Worm (Caenorhabditis elegans) whole organism, L2 larva: Measurements from ENCODE around the gene F49C5.3.

Experiments
- ZK546.5 ChIP-seq: sonication (generic microtip); optimal IDR thresholded peaks from 2 replicates; lab custom pipeline; 2017; ENCODE audit warnings: missing biosample characterization, missing genetic modification characterization
- ama-1 ChIP-seq: fragments of 150-350 bp; optimal IDR thresholded peaks from 2 replicates; lab custom pipeline; 2018; ENCODE audit warnings: inconsistent platforms
- mdl-1 ChIP-seq, 2 experiments: fragments of 150-350 bp in 1 of 2; sonication (generic microtip) in 1 of 2; optimal IDR thresholded peaks; 2 replicates each; lab custom pipeline; 2017; ENCODE audit warnings: missing biosample characterization in 2 of 2, missing genetic modification characterization in 2 of 2
- nhr-77 ChIP-seq: fragments of 150-350 bp; optimal IDR thresholded peaks from 2 replicates; lab custom pipeline; 2014; ENCODE audit warnings: missing biosample characterization, missing genetic modification characterization
- skn-1 ChIP-seq: sonication (generic microtip); optimal IDR thresholded peaks from 2 replicates; lab custom pipeline; 2017; ENCODE audit warnings: missing biosample characterization, missing genetic modification characterization
- snpc-4 ChIP-seq: fragments of 150-350 bp; optimal IDR thresholded peaks from 2 replicates; lab custom pipeline; 2014; ENCODE audit warnings: missing biosample characterization, missing genetic modification characterization

ce11 chrII:12546413-12546812 is 10.1 kb downstream of the F49C5.3 start, which contains the start of the genes F49C5.5 and F49C5.10:
- TF ChIP-seq snpc-4 (no peak), ZK546.5 (tag; lab: Kevin White, UChicago) (no peak), skn-1 (tag; lab: Kevin White, UChicago) (no peak), nhr-77 (no peak), mdl-1 (tag; optimal IDR thresholded peaks at IDR 0.05; lab: Kevin White, UChicago) (no peak), ama-1 (lab: Kevin White, UChicago) (no peak)
